Worm (Caenorhabditis elegans) whole organism, L3 larva: ENCODE measurements around the gene seld-1.

ENCODE experiments used
- R02D3.7 ChIP-seq: fragments of 150-350 bp; optimal IDR thresholded peaks from 2 replicates; lab custom pipeline; 2014; ENCODE audit warnings: missing biosample characterization, missing genetic modification characterization
- aly-2 ChIP-seq: fragments of 150-350 bp; optimal IDR thresholded peaks from 2 replicates; lab custom pipeline; 2014; ENCODE audit warnings: missing biosample characterization, missing genetic modification characterization
- ama-1 ChIP-seq: fragments of 150-350 bp; optimal IDR thresholded peaks from 2 replicates; lab custom pipeline; 2018
- ceh-28 ChIP-seq: fragments of 150-350 bp; optimal IDR thresholded peaks from 2 replicates; lab custom pipeline; 2014; ENCODE audit warnings: missing biosample characterization, missing genetic modification reagents, missing genetic modification characterization
- egl-5 ChIP-seq: fragments of 150-350 bp; optimal IDR thresholded peaks from 2 replicates; lab custom pipeline; 2017; ENCODE audit warnings: missing biosample characterization, missing genetic modification reagents, missing genetic modification characterization, inconsistent platforms
- elt-1 ChIP-seq: fragments of 150-350 bp; optimal IDR thresholded peaks from 2 replicates; lab custom pipeline; 2014; ENCODE audit warnings: missing biosample characterization, missing genetic modification characterization
- elt-2 ChIP-seq: sonication (generic microtip); optimal IDR thresholded peaks from 2 replicates; lab custom pipeline; 2016; ENCODE audit warnings: missing genetic modification reagents, mild to moderate bottlenecking, missing genetic modification characterization, missing compliant biosample characterization
- fkh-10 ChIP-seq: sonication (generic microtip); optimal IDR thresholded peaks from 2 replicates; lab custom pipeline; 2017; ENCODE audit warnings: missing biosample characterization, missing genetic modification reagents, missing genetic modification characterization
- hmg-11 ChIP-seq: sonication (generic microtip); optimal IDR thresholded peaks from 2 replicates; lab custom pipeline; 2016; ENCODE audit warnings: missing genetic modification characterization, missing compliant biosample characterization
- jun-1 ChIP-seq: fragments of 150-350 bp; optimal IDR thresholded peaks from 2 replicates; lab custom pipeline; 2014; ENCODE audit warnings: missing biosample characterization, missing genetic modification reagents, missing genetic modification characterization
- lin-15B ChIP-seq: fragments of 150-350 bp; optimal IDR thresholded peaks from 2 replicates; lab custom pipeline; 2014; ENCODE audit warnings: missing biosample characterization, missing genetic modification characterization
- lsy-12 ChIP-seq: sonication (generic microtip); optimal IDR thresholded peaks from 2 replicates; lab custom pipeline; 2016; ENCODE audit warnings: mild to moderate bottlenecking, missing genetic modification characterization, missing compliant biosample characterization
- mml-1 ChIP-seq: fragments of 150-350 bp; sonication (generic microtip); optimal IDR thresholded peaks from 3 replicates; lab custom pipeline; 2014; ENCODE audit warnings: missing biosample characterization, missing genetic modification characterization
- nfya-1 ChIP-seq: sonication (generic microtip); optimal IDR thresholded peaks from 2 replicates; lab custom pipeline; 2017; ENCODE audit warnings: missing genetic modification characterization, mild to moderate bottlenecking, missing compliant biosample characterization, antibody characterized with exemption, moderate library complexity; ENCODE audit not compliant: insufficient read depth
- nhr-11 ChIP-seq: fragments of 150-350 bp; optimal IDR thresholded peaks from 2 replicates; lab custom pipeline; 2014; ENCODE audit warnings: missing biosample characterization, missing genetic modification characterization
- nhr-12 ChIP-seq: fragments of 150-350 bp; optimal IDR thresholded peaks from 2 replicates; lab custom pipeline; 2014; ENCODE audit warnings: missing biosample characterization, missing genetic modification characterization
- nhr-237 ChIP-seq: fragments of 150-350 bp; optimal IDR thresholded peaks from 2 replicates; lab custom pipeline; 2014; ENCODE audit warnings: missing biosample characterization, missing genetic modification characterization
- nhr-25 ChIP-seq: sonication (generic microtip); optimal IDR thresholded peaks from 2 replicates; lab custom pipeline; 2017; ENCODE audit warnings: missing biosample characterization, missing genetic modification characterization
- nhr-28 ChIP-seq: fragments of 150-350 bp; optimal IDR thresholded peaks from 2 replicates; lab custom pipeline; 2014; ENCODE audit warnings: missing biosample characterization, missing genetic modification characterization
- nhr-43 ChIP-seq: sonication (generic microtip); optimal IDR thresholded peaks from 2 replicates; lab custom pipeline; 2016; ENCODE audit warnings: mild to moderate bottlenecking, missing genetic modification characterization, missing compliant biosample characterization; ENCODE audit not compliant: poor library complexity, severe bottlenecking
- nhr-67 ChIP-seq: fragments of 150-350 bp; optimal IDR thresholded peaks from 2 replicates; lab custom pipeline; 2014; ENCODE audit warnings: missing biosample characterization, missing genetic modification characterization
- nhr-76 ChIP-seq: fragments of 150-350 bp; sonication (generic microtip); optimal IDR thresholded peaks from 5 replicates; lab custom pipeline; 2014; ENCODE audit warnings: missing biosample characterization, missing genetic modification characterization
- nhr-77 ChIP-seq: fragments of 150-350 bp; optimal IDR thresholded peaks from 2 replicates; lab custom pipeline; 2014; ENCODE audit warnings: missing biosample characterization, missing genetic modification characterization
- pha-4 ChIP-seq: fragments of 150-350 bp; optimal IDR thresholded peaks from 2 replicates; lab custom pipeline; 2014; ENCODE audit warnings: missing biosample characterization, missing genetic modification reagents, missing genetic modification characterization
- sea-2 ChIP-seq: fragments of 150-350 bp; sonication (generic microtip); optimal IDR thresholded peaks from 4 replicates; lab custom pipeline; 2014; ENCODE audit warnings: missing biosample characterization, missing genetic modification reagents, missing genetic modification characterization
- tbx-2 ChIP-seq: sonication (generic microtip); optimal IDR thresholded peaks from 2 replicates; lab custom pipeline; 2016; ENCODE audit warnings: mild to moderate bottlenecking, missing genetic modification characterization, missing compliant biosample characterization
- zag-1 ChIP-seq: fragments of 150-350 bp; optimal IDR thresholded peaks from 2 replicates; lab custom pipeline; 2014; ENCODE audit warnings: missing biosample characterization, missing genetic modification characterization
- ztf-11 ChIP-seq: fragments of 150-350 bp; optimal IDR thresholded peaks from 2 replicates; lab custom pipeline; 2014; ENCODE audit warnings: missing biosample characterization, missing genetic modification characterization
- ztf-4 ChIP-seq: fragments of 150-350 bp; optimal IDR thresholded peaks from 2 replicates; lab custom pipeline; 2014; ENCODE audit warnings: missing biosample characterization, missing genetic modification characterization

The seld-1 gene

DNA sequence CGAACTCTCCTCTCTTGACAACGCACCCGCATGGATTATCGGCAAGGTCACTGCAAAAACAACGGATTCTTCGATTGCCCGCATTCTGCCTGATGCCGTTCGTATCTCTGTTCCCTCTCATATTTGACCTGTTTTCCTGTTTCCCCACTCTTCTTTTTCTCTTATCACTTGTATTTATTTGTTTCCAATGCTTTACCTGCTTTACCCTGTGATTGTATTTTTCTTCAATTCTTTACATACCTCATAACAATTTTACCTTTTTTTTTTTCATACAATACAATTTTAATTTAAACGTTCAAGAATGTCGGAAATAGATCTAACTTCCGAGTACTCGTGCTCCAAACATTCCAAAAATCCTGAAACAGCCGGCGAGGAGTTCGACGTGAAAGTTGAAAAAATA is 3.7 kb downstream of the seld-1 start, which contains the start of gene afmd-2:
afmd-2 (plus strand) TSS at position 301 of the 400 bp plus-strand sequence.
- TF ChIP-seq nhr-28 (no peak), ztf-11 (tag; lab: Kevin White, UChicago) (no peak), pha-4 (tag; lab: Kevin White, UChicago) (peak; percentile 30)

DNA sequence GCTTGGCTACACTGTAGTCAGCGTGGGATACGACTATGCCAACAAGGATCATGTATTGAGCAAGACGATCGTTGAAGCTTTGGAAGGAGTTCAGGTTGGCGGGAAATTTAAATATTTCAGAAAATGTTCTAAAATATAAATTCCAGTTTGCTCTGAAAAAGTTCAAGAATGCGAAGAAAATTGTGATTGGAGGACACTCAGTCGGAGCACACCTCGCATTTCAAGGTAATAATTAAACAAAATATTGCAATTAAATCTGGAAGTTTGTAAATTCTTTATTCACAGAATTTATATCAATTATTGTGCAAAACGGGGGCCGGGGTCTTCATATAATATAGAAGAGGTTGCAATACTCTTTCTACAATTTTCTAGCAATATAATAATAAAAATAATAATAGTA is 4.8 kb downstream of the seld-1 start:
- TF ChIP-seq nhr-28 (no peak), elt-1 (tag; lab: Kevin White, UChicago) (no peak), nhr-11 (tag; lab: Kevin White, UChicago) (no peak), nhr-237 (tag; lab: Kevin White, UChicago) (no peak), zag-1 (tag; lab: Kevin White, UChicago) (no peak), nhr-43 (tag; lab: Kevin White, UChicago) (no peak), lsy-12 (tag; lab: Kevin White, UChicago) (no peak), fkh-10 (GFP tag; lab: Kevin White, UChicago) (no peak)

DNA sequence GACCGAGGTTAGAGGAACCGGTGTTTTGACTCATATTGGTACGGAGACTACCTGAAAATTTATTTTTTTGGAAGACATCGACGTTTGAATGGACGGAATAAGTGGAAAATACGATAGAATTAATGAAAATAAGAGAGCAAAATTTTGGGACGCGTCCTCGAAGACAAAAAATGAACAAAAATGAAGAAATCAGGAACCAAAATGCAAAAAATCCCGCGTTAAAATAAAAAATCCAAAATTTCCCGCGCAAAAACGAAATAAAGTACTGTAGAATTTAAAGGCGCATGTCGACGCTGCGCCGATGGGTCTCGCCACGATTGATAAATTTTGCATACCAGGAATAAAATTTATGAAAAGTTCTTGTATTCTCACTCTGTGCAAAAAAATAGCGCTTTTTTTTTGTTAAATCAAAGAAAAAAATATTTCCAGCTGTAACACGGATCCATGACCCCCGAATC is 6.9 kb downstream of the seld-1 start, which contains the start of gene puf-3:
puf-3 (minus strand) TSS at position 51 of the 458 bp plus-strand sequence.
- TF ChIP-seq R02D3.7 (tag; lab: Kevin White, UChicago): no peak
- TF ChIP-seq ama-1 (lab: Kevin White, UChicago): no peak
- TF ChIP-seq nhr-77 (tag; lab: Kevin White, UChicago): no peak
- no peak for TF ChIP-seq egl-5 (tag; lab: Kevin White, UChicago)
- TF ChIP-seq elt-2 (tag; lab: Kevin White, UChicago): no peak
- TF ChIP-seq ztf-4 (tag; lab: Kevin White, UChicago): no peak
- no peak for TF ChIP-seq nhr-67 (tag; lab: Kevin White, UChicago)
- no peak for TF ChIP-seq nhr-12 (tag; lab: Kevin White, UChicago)
- no peak for TF ChIP-seq ceh-28 (tag; lab: Kevin White, UChicago)
- no peak for TF ChIP-seq elt-1 (tag; lab: Kevin White, UChicago)
- TF ChIP-seq nhr-237 (tag; lab: Kevin White, UChicago): no peak

DNA sequence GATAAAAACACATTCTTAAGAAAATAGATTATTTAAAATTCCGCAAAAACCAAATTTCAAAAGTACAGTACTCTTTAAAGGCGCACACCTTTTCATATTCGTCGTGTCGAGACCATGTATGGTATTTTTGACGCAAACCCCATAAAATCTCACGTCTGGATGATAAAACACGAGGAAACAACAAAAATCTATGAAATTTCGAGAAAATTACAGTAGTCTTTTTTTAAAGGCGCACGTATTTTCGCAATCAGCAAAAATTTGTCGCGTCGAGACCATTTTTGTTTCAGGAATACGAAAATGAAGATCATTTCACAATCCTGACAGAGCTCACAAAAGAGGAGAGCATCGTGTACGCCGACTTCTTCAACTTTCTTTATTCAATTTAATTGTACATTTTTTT is 7.8 kb downstream of the seld-1 start:
- TF ChIP-seq ama-1 (lab: Kevin White, UChicago): peak; percentile 11
- TF ChIP-seq sea-2: no peak
- no peak for TF ChIP-seq nhr-43 (tag; lab: Kevin White, UChicago)
- TF ChIP-seq R02D3.7 (tag; lab: Kevin White, UChicago): no peak
- no peak for TF ChIP-seq tbx-2

DNA sequence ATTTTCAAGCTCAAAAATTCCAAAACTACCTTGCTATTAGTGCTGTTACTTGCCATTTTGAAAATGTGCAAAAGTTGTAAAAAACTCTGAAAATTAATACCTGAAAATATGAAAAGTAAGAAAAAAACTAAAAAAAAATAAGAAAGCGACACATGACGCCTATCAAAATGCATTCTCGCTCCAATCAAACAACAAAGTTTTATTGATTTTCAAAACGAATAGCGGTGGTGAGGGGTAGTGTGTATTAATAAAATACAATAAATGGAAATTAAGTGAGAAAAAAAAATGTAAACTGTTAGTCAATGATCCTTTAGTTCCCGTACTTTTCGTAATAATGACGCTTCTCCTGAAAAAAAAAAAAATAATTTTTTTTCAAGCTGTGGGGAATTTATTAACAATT is 16.5 kb downstream of the seld-1 start, which contains the start of gene dcap-2:
dcap-2 (minus strand) TSS at position 86 of the 400 bp plus-strand sequence.
- TF ChIP-seq mml-1 (tag; lab: Kevin White, UChicago) (no peak), hmg-11 (tag; lab: Kevin White, UChicago) (peak; percentile 71), lin-15B (tag; lab: Kevin White, UChicago) (peak; percentile 8), nfya-1 (tag; lab: Kevin White, UChicago) (peak; percentile 46), pha-4 (tag; lab: Kevin White, UChicago) (peak; percentile 68), ceh-28 (tag; lab: Kevin White, UChicago) (peak; percentile 35), jun-1 (tag; lab: Kevin White, UChicago) (no peak)

DNA sequence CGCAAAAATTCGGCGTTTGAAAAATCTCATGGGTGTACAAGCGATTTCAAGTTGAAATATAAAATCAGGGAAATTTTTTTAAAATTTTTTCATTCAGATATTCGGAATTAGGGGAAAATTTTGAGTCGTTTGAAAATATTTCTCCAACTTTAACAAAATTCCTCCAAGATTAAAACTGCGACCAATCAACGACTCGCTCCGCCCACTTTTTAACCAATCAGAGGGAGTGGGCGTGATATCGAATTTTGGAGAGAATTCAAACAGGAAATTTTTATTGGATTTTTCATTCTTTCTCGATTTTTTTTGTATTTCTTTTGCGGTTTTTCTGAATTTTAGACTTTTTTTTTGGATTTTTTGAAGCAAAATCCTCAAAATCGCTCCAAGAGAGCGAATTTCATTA is 20.0 kb downstream of the seld-1 start:
- TF ChIP-seq nfya-1 (tag; lab: Kevin White, UChicago) (peak; percentile 87), ztf-4 (tag; lab: Kevin White, UChicago) (no peak), aly-2 (tag; lab: Kevin White, UChicago) (no peak)

DNA sequence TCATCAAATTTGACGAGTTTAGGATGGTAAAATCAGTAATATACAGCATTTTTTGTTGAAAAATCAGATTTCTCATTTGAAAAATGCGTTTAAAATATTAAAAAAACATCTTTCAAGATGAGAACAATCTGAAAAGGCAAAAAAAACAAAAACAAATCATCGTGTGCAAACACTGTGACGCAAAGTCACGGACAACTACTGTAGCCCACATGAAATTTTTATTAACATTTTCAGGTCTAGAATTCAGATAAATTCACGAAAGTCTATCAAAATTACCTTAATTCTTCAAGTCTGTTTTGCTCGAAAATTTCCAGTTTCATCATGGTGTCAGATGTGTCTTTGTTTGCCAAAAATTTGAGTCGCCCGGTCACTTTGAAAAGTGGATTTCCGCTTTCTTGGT is 33.7 kb downstream of the seld-1 start:
- no peak for TF ChIP-seq mml-1 (tag; lab: Kevin White, UChicago)
- TF ChIP-seq nhr-25: no peak
- TF ChIP-seq lsy-12 (tag; lab: Kevin White, UChicago): no peak
- TF ChIP-seq sea-2: no peak
- no peak for TF ChIP-seq nhr-76 (tag; lab: Kevin White, UChicago)
